Worm (Caenorhabditis elegans) whole organism, midembryonic: ENCODE results near the gene F43C11.3.
A peak's percentile ranks its signal among the peaks of the same experiment; 100 is the strongest.

ENCODE experiments used
- T22C8.4 ChIP-seq: fragments of 200-800 bp; sonication (Bioruptor generic); IDR thresholded peaks from 2 replicates; pipeline ENCODE4 v1.3.6; 2022; ENCODE audit warnings: missing genetic modification characterization, missing compliant biosample characterization
- cog-1 ChIP-seq: sonication (generic microtip); optimal IDR thresholded peaks from 2 replicates; lab custom pipeline; 2016; ENCODE audit warnings: missing genetic modification characterization, missing compliant biosample characterization
- flt-1 ChIP-seq: fragments of 200-800 bp; sonication (Bioruptor generic); IDR thresholded peaks from 2 replicates; pipeline ENCODE4 v1.3.6; 2022; ENCODE audit warnings: missing genetic modification characterization, missing compliant biosample characterization
- klf-2 ChIP-seq: fragments of 200-800 bp; sonication (Bioruptor generic); conservative IDR thresholded peaks from 2 replicates; pipeline ENCODE4 v1.3.6; 2022; ENCODE audit warnings: missing genetic modification reagents, missing genetic modification characterization, missing compliant biosample characterization
- med-1 ChIP-seq: sonication (generic microtip); optimal IDR thresholded peaks from 2 replicates; lab custom pipeline; 2017; ENCODE audit warnings: missing genetic modification characterization, mild to moderate bottlenecking, missing compliant biosample characterization, antibody characterized with exemption, missing genetic modification reagents; ENCODE audit not compliant: insufficient read depth
- ref-1 ChIP-seq: fragments of 200-800 bp; sonication (Bioruptor generic); conservative IDR thresholded peaks from 2 replicates; pipeline ENCODE4 v1.3.6; 2022; ENCODE audit warnings: missing genetic modification reagents, missing genetic modification characterization, missing compliant biosample characterization
- tab-1 ChIP-seq: fragments of 200-800 bp; sonication (Bioruptor generic); IDR thresholded peaks from 2 replicates; pipeline ENCODE4 v1.3.6; 2022; ENCODE audit warnings: missing genetic modification characterization, missing compliant biosample characterization
- ztf-23 ChIP-seq: fragments of 200-800 bp; sonication (Bioruptor generic); IDR thresholded peaks from 2 replicates; pipeline ENCODE4 v1.3.6; 2022; ENCODE audit warnings: missing genetic modification reagents, missing genetic modification characterization, missing compliant biosample characterization
- ztf-29 ChIP-seq: fragments of 200-800 bp; sonication (Bioruptor generic); IDR thresholded peaks from 2 replicates; pipeline ENCODE4 v1.3.6; 2022; ENCODE audit warnings: missing genetic modification reagents, missing genetic modification characterization, missing compliant biosample characterization

The F43C11.3 gene

DNA sequence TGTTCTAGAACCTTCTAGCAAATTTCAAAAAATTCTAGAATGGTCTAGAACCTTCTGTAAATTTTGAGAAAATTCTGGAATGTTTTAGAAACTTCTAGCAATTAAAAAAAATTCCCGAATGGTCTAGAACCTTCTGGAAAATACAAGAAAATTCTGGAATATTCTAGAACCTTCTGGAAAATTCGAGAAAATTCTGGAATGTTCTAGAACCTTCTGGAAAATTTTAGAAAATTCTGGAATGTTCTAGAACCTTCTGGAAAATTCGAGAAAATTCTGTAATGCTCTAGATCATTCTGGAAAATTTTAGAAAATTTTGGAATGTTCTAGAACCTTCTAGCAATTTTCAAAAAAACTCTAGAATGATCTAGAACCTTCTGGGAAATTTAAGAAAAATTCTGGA is 22.6 kb upstream of the F43C11.3 start:
- TF ChIP-seq flt-1 (GFP tag; lab: Robert Waterston, UW) (peak; percentile 63), tab-1 (GFP tag; lab: Robert Waterston, UW) (no peak)

DNA sequence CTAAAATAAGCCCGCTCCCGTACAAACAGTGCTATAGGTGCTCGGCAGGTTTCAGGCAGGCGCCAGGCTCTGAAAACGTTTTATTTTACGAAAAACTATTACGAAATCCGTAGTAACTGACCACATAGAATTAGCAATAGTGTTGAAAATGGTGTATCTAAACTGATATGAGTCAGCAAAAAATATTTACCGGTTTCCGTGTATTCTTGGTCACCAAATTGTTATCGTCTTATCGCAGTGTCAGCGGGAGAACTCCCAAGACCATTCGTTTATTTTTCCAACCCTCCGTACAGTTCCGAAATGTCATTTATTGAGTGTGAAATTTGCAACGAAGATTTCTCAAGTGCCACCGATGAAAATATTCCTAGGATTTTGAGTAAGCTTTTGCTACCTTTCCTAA is 20.9 kb upstream of the F43C11.3 start, which contains the start of gene F43C11.8:
Gene F43C11.8, plus strand, starts transcription at position 301 of the 400 bp plus-strand sequence.
- TF ChIP-seq tab-1 (GFP tag; lab: Robert Waterston, UW) (no peak), ref-1 (GFP tag; lab: Robert Waterston, UW) (no peak), T22C8.4 (no peak), med-1 (GFP tag; lab: Kevin White, UChicago) (no peak), klf-2 (no peak)

DNA sequence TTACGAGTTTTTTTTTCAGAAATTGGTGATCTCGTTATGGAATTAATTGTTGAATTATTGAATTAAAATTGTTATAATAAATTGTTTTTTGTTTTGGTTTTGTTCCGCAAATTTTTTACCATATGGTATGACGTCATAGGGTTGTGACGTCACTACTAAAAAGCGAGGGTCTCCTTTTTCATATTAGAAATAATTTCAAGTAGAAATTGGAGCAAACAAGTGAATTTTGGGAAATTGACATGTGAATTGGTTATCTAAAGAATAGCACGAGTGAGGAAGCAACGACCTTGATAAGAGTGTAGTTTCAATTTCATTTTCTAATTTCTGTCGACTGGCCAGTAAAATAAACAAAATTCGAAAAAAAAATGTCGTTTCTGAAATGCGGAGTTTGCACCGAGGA is 17.5 kb upstream of the F43C11.3 start, which contains the start of gene F43C11.7:
Gene F43C11.7, plus strand, starts transcription at position 326 of the 400 bp plus-strand sequence.
- TF ChIP-seq klf-2 (no peak), med-1 (GFP tag; lab: Kevin White, UChicago) (no peak), flt-1 (GFP tag; lab: Robert Waterston, UW) (no peak)

DNA sequence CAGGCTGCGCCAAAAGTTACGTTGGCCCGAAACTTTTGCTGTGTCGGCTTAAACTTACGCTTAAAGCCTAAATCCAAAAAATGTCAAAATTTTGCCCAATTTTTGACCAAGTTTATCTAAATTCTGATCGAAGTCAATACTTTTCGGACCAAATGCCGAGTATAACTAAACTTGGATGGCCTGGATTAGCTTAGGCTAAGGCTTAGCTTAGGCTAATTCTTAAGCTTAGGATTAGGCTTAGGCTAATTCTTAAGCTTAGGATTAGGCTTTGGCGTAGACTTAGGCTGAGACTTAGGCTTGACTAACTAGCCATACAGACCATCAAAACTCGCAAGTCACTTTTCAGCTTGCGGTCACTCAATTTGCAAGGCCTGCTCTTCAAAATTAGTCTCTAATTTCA is 16.9 kb upstream of the F43C11.3 start:
- TF ChIP-seq cog-1 (tag; lab: Kevin White, UChicago) (no peak), ref-1 (GFP tag; lab: Robert Waterston, UW) (no peak)

DNA sequence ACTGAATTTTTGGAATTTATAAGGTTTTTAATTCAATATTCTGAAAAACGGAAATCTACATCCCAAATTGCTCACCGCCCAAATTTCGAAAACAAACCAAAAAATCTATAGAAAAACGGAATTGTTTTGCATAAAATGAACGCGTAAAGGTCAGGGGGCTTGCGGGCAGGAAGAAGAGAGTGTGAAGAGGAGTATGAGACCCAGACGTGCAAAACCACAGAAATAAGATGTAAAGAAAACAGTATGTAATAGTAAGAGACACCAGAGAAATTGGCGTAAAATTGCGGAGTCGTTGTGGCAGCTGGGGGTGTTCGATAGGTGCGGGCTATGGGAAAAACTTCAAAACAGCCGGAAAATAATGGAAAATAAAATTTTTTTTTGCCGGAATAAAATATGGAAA is 12.1 kb upstream of the F43C11.3 start:
- no peak for TF ChIP-seq flt-1 (GFP tag; lab: Robert Waterston, UW)
- no peak for TF ChIP-seq T22C8.4
- no peak for TF ChIP-seq ref-1 (GFP tag; lab: Robert Waterston, UW)
- no peak for TF ChIP-seq tab-1 (GFP tag; lab: Robert Waterston, UW)
- TF ChIP-seq ztf-29 (GFP tag; lab: Robert Waterston, UW) = no peak
- no peak for TF ChIP-seq klf-2
- TF ChIP-seq med-1 (GFP tag; lab: Kevin White, UChicago) = no peak
- no peak for TF ChIP-seq cog-1 (tag; lab: Kevin White, UChicago)
- no peak for TF ChIP-seq ztf-23 (GFP tag; lab: Robert Waterston, UW)

DNA sequence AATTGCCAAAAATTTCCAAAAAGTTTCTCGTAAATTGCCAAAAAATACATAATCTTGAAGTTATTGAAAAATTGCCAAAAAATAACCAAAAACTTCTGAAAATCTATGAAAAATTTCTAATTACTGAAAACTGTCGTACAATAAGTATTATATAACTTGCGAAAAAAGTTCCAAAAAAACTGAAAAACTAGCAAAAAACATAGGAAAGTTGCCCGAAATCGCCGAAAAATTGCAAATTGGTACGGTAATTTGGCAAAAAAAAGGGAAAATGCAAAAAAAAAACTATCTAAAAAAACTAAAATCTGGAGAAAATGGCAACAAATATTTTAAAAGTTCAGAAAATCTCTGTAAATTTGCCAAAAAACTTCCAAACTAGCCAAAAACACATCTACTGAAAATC is 11.6 kb upstream of the F43C11.3 start, which contains the start of gene enri-1:
Gene enri-1, minus strand, starts transcription at position 101 of the 400 bp plus-strand sequence.
- no peak for TF ChIP-seq klf-2
- TF ChIP-seq tab-1 (GFP tag; lab: Robert Waterston, UW) = no peak
- TF ChIP-seq cog-1 (tag; lab: Kevin White, UChicago) = no peak
- TF ChIP-seq med-1 (GFP tag; lab: Kevin White, UChicago) = no peak
- no peak for TF ChIP-seq ref-1 (GFP tag; lab: Robert Waterston, UW)
- TF ChIP-seq T22C8.4 = no peak
- TF ChIP-seq ztf-29 (GFP tag; lab: Robert Waterston, UW) = no peak
- no peak for TF ChIP-seq ztf-23 (GFP tag; lab: Robert Waterston, UW)
- TF ChIP-seq flt-1 (GFP tag; lab: Robert Waterston, UW) = no peak

DNA sequence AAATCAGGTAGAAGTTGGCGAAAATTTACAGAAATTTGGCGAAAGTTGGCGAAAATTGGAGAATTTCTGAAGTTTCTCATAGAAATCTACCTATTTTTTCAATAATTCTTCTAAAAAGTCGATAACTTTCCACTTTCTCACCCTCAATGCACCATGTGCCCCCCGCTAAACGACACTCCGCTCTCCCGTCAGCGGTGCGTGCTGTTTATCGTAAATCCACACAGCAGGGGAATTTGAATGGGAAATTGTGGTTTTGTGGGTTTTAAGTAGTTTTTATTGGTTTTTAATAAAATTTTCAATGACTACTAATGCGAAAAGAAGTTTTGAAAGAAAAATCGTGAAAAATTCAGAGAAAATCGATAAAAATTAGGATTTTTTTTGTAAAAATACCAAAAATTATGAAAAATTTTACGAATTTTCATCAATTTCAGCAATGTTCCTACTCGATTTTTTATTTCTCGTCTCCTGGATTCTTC is 11.1 kb upstream of the F43C11.3 start, which contains the start of gene F43C11.6:
Gene F43C11.6, plus strand, starts transcription at position 426 of the 476 bp plus-strand sequence.
- TF ChIP-seq cog-1 (tag; lab: Kevin White, UChicago) (no peak), tab-1 (GFP tag; lab: Robert Waterston, UW) (no peak), klf-2 (no peak), med-1 (GFP tag; lab: Kevin White, UChicago) (no peak), T22C8.4 (no peak), ref-1 (GFP tag; lab: Robert Waterston, UW) (no peak)

DNA sequence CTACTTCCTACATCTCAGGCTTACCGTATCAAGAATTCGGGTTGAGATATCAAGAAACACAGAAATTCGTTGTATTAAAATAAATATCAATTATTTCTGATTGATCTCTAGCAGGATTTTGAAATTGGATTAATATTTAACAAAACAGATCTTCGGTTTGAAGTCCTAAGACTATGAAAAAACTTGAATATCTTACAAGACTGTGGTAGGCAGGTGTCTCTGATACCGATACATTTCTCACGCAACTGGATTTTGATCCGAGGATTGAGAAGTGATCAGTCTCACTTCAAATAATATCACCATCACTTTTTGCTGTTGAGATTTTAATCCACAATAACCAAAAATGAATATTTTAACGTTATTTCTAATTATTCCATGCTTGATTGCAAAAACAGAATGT is 6.4 kb upstream of the F43C11.3 start, which contains the start of gene F43C11.4:
Gene F43C11.4, plus strand, starts transcription at position 301 of the 400 bp plus-strand sequence.
- TF ChIP-seq med-1 (GFP tag; lab: Kevin White, UChicago) (no peak), klf-2 (no peak), ztf-29 (GFP tag; lab: Robert Waterston, UW) (no peak), flt-1 (GFP tag; lab: Robert Waterston, UW) (no peak), T22C8.4 (no peak)

DNA sequence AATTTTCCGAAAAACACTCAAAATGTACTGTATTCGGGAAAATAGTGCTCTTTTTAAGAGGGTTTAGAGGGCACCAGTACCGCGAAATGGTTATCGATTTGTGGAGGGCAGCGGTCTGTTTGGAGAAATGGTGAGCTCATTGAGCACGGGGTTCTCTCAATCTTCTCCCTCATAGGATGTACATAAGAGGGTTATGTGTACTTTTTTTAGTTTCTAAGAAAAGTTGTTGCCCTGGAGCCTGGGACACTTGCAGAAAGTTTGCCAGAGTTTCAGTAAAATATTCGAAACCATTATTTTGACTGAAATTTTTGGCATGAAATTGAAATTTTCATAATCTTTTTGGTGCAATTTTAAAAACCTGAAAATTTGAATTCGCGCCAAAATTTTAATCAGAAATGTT is 566 bp upstream of the F43C11.3 start, which contains the start of gene F43C11.10:
Gene F43C11.10, minus strand, starts transcription at position 101 of the 400 bp plus-strand sequence.
- TF ChIP-seq ztf-29 (GFP tag; lab: Robert Waterston, UW) (no peak), med-1 (GFP tag; lab: Kevin White, UChicago) (no peak), cog-1 (tag; lab: Kevin White, UChicago) (no peak), flt-1 (GFP tag; lab: Robert Waterston, UW) (no peak), ref-1 (GFP tag; lab: Robert Waterston, UW) (no peak), tab-1 (GFP tag; lab: Robert Waterston, UW) (no peak), ztf-23 (GFP tag; lab: Robert Waterston, UW) (no peak), T22C8.4 (no peak), klf-2 (no peak)

DNA sequence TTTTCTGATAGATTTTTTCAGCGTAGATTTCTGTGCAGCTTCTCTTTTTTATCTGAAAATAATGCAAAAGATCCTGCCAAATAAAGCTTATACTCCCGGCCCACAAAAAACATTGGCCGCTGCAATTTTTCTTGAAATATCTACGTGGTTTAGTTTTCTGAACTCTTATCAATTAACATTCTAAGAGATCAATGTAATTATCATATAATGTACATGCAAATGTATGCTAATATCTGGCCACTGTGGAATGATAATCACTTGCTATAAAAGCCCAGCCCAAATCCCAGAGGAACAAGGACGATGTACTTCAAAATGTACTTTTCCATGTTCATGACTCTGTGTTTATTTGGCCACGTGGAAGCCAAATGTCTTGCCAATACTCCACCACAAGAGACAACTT is 1.4 kb downstream of the F43C11.3 start, which contains the start of gene F43C11.2:
Gene F43C11.2, plus strand, starts transcription at position 301 of the 400 bp plus-strand sequence.
- TF ChIP-seq ztf-23 (GFP tag; lab: Robert Waterston, UW) (no peak), cog-1 (tag; lab: Kevin White, UChicago) (no peak), flt-1 (GFP tag; lab: Robert Waterston, UW) (no peak), tab-1 (GFP tag; lab: Robert Waterston, UW) (no peak), klf-2 (no peak), med-1 (GFP tag; lab: Kevin White, UChicago) (no peak), T22C8.4 (no peak), ref-1 (GFP tag; lab: Robert Waterston, UW) (no peak), ztf-29 (GFP tag; lab: Robert Waterston, UW) (no peak)
